Worm (Caenorhabditis elegans): Measurements from ENCODE around the gene Y76B12C.9.

DNA sequence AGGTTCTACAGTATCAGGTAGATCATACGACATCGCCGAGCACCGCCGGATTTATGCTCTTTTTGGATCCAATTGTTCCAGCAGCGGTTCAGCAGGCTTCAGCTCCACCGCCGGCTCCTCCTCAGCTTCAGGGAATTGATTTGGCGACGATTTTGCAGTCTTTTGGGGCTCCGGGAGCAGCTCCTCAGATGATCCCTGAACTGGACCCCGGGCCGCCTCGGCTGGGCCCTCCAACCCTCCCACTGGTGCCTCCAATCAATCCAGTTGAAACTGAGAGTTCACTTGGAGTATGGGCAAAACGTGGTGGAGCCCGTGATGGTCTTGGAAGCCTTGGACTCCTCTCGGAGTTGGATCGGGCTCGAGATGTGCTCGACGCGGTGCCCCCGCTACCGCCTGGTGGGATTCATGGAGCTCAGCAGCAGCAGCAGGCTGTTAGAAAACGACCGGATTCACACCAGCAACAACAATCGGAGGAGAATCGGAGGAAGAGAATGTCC is 46.0 kb downstream of the Y76B12C.9 start:
- TF ChIP-seq elt-2 (tag; optimal IDR thresholded peaks at IDR 0.05) = no peak
- TF ChIP-seq nhr-28 (tag; optimal IDR thresholded peaks at IDR 0.05) = no peak
- no peak for TF ChIP-seq nhr-237 (tag; optimal IDR thresholded peaks at IDR 0.05)
- TF ChIP-seq nhr-71 (tag; optimal IDR thresholded peaks at IDR 0.05) = no peak
- TF ChIP-seq unc-62 (GFP tag; optimal IDR thresholded peaks at IDR 0.05) = no peak
- TF ChIP-seq tbx-2 (tag; optimal IDR thresholded peaks at IDR 0.05) = no peak
- TF ChIP-seq fkh-10 (GFP tag; optimal IDR thresholded peaks at IDR 0.05) = no peak
- no peak for TF ChIP-seq sptf-1 (tag; optimal IDR thresholded peaks at IDR 0.05)
- TF ChIP-seq skn-1 (tag; optimal IDR thresholded peaks at IDR 0.05) = no peak
- TF ChIP-seq lsy-2 (tag; optimal IDR thresholded peaks at IDR 0.05) = no peak
- TF ChIP-seq lin-35 (GFP tag; optimal IDR thresholded peaks at IDR 0.05) = no peak
- TF ChIP-seq ceh-82 (tag; optimal IDR thresholded peaks at IDR 0.05) = no peak

Data from whole organism, L1 larva.